Comparison of ENCODE assay signal across 2 fruit fly cellular contexts in genomic region chrX:3789769-3790168, dm6.
TF ChIP-seq lines count a peak whose summit lies in the region.
"Not testable (repeated sequence)": the region's sequence is repeated elsewhere in the genome, so short reads cannot be mapped to it uniquely, and the experiment has no call there.

HIP-R (plus strand) TSS chrX:3789969.

- not testable (repeated sequence) for TF ChIP-seq CTCF in whole organism, embryonic (GFP tag; optimal IDR thresholded peaks at IDR 0.05; lab: Kevin White, UChicago)

TF ChIP-seq in whole organism, adult, 20 proteins besides CTCF, POLR2A, EP300 and RAD21:
- peak; percentile 18 for TF ChIP-seq kay (GFP tag; lab: Kevin White, UChicago; ENCODE audit: borderline replicate concordance)

TF ChIP-seq in whole organism, embryonic, 481 proteins besides CTCF, POLR2A, EP300 and RAD21:
- TF ChIP-seq tna (GFP tag; IDR thresholded peaks at IDR 0.05; lab: Robert Waterston, UW; ENCODE audit: partially characterized antibody), result peak; percentile 17
- TF ChIP-seq Dll (GFP tag; IDR thresholded peaks at IDR 0.05; lab: Robert Waterston, UW; ENCODE audit: partially characterized antibody), result peak; percentile 76
- TF ChIP-seq knrl (GFP tag; IDR thresholded peaks at IDR 0.05; lab: Robert Waterston, UW; ENCODE audit: partially characterized antibody), result peak; percentile 63; the same call in 2 of the 3 replicates
- peak; percentile 29; the same call in 1 of the 2 replicates for TF ChIP-seq sna (GFP tag; IDR thresholded peaks at IDR 0.05; lab: Robert Waterston, UW; ENCODE audit: partially characterized antibody)
- TF ChIP-seq nerfin-2 (GFP tag; IDR thresholded peaks at IDR 0.05; lab: Robert Waterston, UW; ENCODE audit: partially characterized antibody), result peak; percentile 34
- TF ChIP-seq mld (GFP tag; IDR thresholded peaks at IDR 0.05; lab: Robert Waterston, UW; ENCODE audit: partially characterized antibody), result 0 out of 3 replicates have a peak, but pooled peaks have one; percentile 7
- TF ChIP-seq CG7963 (GFP tag; IDR thresholded peaks at IDR 0.05; lab: Robert Waterston, UW; ENCODE audit: partially characterized antibody), result peak; percentile 46; the same call in 1 of the 3 replicates
- peak; percentile 53 for TF ChIP-seq Doc3 (GFP tag; IDR thresholded peaks at IDR 0.05; lab: Robert Waterston, UW; ENCODE audit: partially characterized antibody)
- TF ChIP-seq chinmo (GFP tag; IDR thresholded peaks at IDR 0.05; lab: Robert Waterston, UW; ENCODE audit: partially characterized antibody), result 0 out of 4 replicates have a peak, but pooled peaks have one; percentile 41
- TF ChIP-seq inv (GFP tag; IDR thresholded peaks at IDR 0.05; lab: Robert Waterston, UW; ENCODE audit: partially characterized antibody), result peak; percentile 57; the same call in 1 of the 2 replicates
- peak; percentile 77 for TF ChIP-seq Bgb (GFP tag; IDR thresholded peaks at IDR 0.05; lab: Robert Waterston, UW; ENCODE audit: partially characterized antibody)
- TF ChIP-seq bbx (GFP tag; IDR thresholded peaks at IDR 0.05; lab: Robert Waterston, UW; ENCODE audit: partially characterized antibody), result peak; percentile 73
- TF ChIP-seq CG16813 (GFP tag; IDR thresholded peaks at IDR 0.05; lab: Robert Waterston, UW; ENCODE audit: partially characterized antibody), result peak; percentile 68
- peak; percentile 27; the same call in 1 of the 2 replicates for TF ChIP-seq ato (GFP tag; IDR thresholded peaks at IDR 0.05; lab: Robert Waterston, UW; ENCODE audit: partially characterized antibody)
- peak; percentile 37; the same call in 1 of the 2 replicates for TF ChIP-seq CG2129 (GFP tag; IDR thresholded peaks at IDR 0.05; lab: Robert Waterston, UW; ENCODE audit: partially characterized antibody)
- peak; percentile 3 for TF ChIP-seq Sry-δ (GFP tag; optimal IDR thresholded peaks at IDR 0.05; lab: Kevin White, UChicago)
- peak; percentile 80; the same call in 2 of the 3 replicates for TF ChIP-seq Opbp (GFP tag; IDR thresholded peaks at IDR 0.05; lab: Robert Waterston, UW; ENCODE audit: partially characterized antibody)
- TF ChIP-seq CG34224 (GFP tag; IDR thresholded peaks at IDR 0.05; lab: Robert Waterston, UW; ENCODE audit: partially characterized antibody), result peak; percentile 71
- peak; percentile 18 for TF ChIP-seq Med (GFP tag; lab: Kevin White, UChicago)
- TF ChIP-seq CG14860 (GFP tag; IDR thresholded peaks at IDR 0.05; lab: Robert Waterston, UW; ENCODE audit: partially characterized antibody), result peak; percentile 57; the same call in 2 of the 3 replicates
- peak; percentile 47; the same call in 1 of the 3 replicates for TF ChIP-seq vnd (GFP tag; IDR thresholded peaks at IDR 0.05; lab: Robert Waterston, UW; ENCODE audit: partially characterized antibody)
- peak; percentile 45; the same call in 1 of the 2 replicates for TF ChIP-seq MBD-R2 (GFP tag; IDR thresholded peaks at IDR 0.05; lab: Robert Waterston, UW)
- TF ChIP-seq Dref (GFP tag; IDR thresholded peaks at IDR 0.05; lab: Robert Waterston, UW), result peak; percentile 64
- TF ChIP-seq Scr (GFP tag; IDR thresholded peaks at IDR 0.05; lab: Robert Waterston, UW; ENCODE audit: partially characterized antibody), result peak; percentile 71
- peak; percentile 6 for TF ChIP-seq pzg (GFP tag; optimal IDR thresholded peaks at IDR 0.05; lab: Kevin White, UChicago)
- TF ChIP-seq CG6791 (GFP tag; IDR thresholded peaks at IDR 0.05; lab: Robert Waterston, UW; ENCODE audit: partially characterized antibody), result peak; percentile 67
- peak; percentile 72 for TF ChIP-seq unc-4 (GFP tag; IDR thresholded peaks at IDR 0.05; lab: Robert Waterston, UW; ENCODE audit: partially characterized antibody)
- TF ChIP-seq amos (GFP tag; IDR thresholded peaks at IDR 0.05; lab: Robert Waterston, UW; ENCODE audit: partially characterized antibody), result peak; percentile 73; the same call in 1 of the 2 replicates
- TF ChIP-seq hbn (GFP tag; IDR thresholded peaks at IDR 0.05; lab: Robert Waterston, UW; ENCODE audit: partially characterized antibody), result peak; percentile 62
- TF ChIP-seq gfzf (GFP tag; optimal IDR thresholded peaks at IDR 0.05; lab: Kevin White, UChicago), result peak; percentile 16
- peak; percentile 78 for TF ChIP-seq CG13287 (GFP tag; IDR thresholded peaks at IDR 0.05; lab: Robert Waterston, UW; ENCODE audit: partially characterized antibody)
- peak; percentile 43 for TF ChIP-seq BEAF-32 (GFP tag; optimal IDR thresholded peaks at IDR 0.05; lab: Kevin White, UChicago)
- peak; percentile 18 for TF ChIP-seq Dp (GFP tag; optimal IDR thresholded peaks at IDR 0.05; lab: Kevin White, UChicago)
- TF ChIP-seq zen2 (GFP tag; IDR thresholded peaks at IDR 0.05; lab: Robert Waterston, UW; ENCODE audit: partially characterized antibody), result peak; percentile 38; the same call in 2 of the 3 replicates
- TF ChIP-seq HLH4C (GFP tag; IDR thresholded peaks at IDR 0.05; lab: Robert Waterston, UW; ENCODE audit: partially characterized antibody), result peak; percentile 67
- TF ChIP-seq E2f2 (GFP tag; IDR thresholded peaks at IDR 0.05; lab: Robert Waterston, UW), result peak; percentile 72
TF ChIP-seq in whole organism, embryonic: peak in this region for 36; not testable (repeated sequence) for 445.
